Worm (Caenorhabditis elegans): ENCODE measurements around the gene acs-19.

ce11 chrIII:3907587-3907986 is 43.3 kb downstream of the acs-19 start, which contains the start of gene mmcm-1:
- no peak for TF ChIP-seq dmd-4 (tag; optimal IDR thresholded peaks at IDR 0.05; ENCODE audit: borderline replicate concordance)
- TF ChIP-seq pqm-1 (tag; optimal IDR thresholded peaks at IDR 0.05): no peak
- TF ChIP-seq T23F11.4 (GFP tag; optimal IDR thresholded peaks at IDR 0.05): no peak
- no peak for TF ChIP-seq pax-1 (tag; optimal IDR thresholded peaks at IDR 0.05)
- no peak for TF ChIP-seq madf-2 (tag; optimal IDR thresholded peaks at IDR 0.05)
- TF ChIP-seq ets-4 (tag; optimal IDR thresholded peaks at IDR 0.05): no peak
- no peak for TF ChIP-seq C38D4.7 (GFP tag; optimal IDR thresholded peaks at IDR 0.05)
- no peak for TF ChIP-seq nhr-11 (tag; optimal IDR thresholded peaks at IDR 0.05)
- TF ChIP-seq dve-1 (tag; optimal IDR thresholded peaks at IDR 0.05): no peak
- no peak for TF ChIP-seq pha-4 (tag; optimal IDR thresholded peaks at IDR 0.05)
- no peak for TF ChIP-seq ahr-1 (tag; optimal IDR thresholded peaks at IDR 0.05)
- no peak for TF ChIP-seq K09A11.1 (tag; optimal IDR thresholded peaks at IDR 0.05; ENCODE audit: insufficient read depth)
